Worm (Caenorhabditis elegans) whole organism, midembryonic: ENCODE measurements around the gene npr-43.

ENCODE experiments used
- cog-1 ChIP-seq: sonication (generic microtip); optimal IDR thresholded peaks from 2 replicates; lab custom pipeline; 2016; ENCODE audit warnings: missing genetic modification characterization, missing compliant biosample characterization
- ztf-23 ChIP-seq: fragments of 200-800 bp; sonication (Bioruptor generic); IDR thresholded peaks from 2 replicates; pipeline ENCODE4 v1.3.6; 2022; ENCODE audit warnings: missing genetic modification reagents, missing genetic modification characterization, missing compliant biosample characterization

- no peak for TF ChIP-seq ztf-23 (GFP tag; lab: Robert Waterston, UW)
- TF ChIP-seq cog-1 (tag; lab: Kevin White, UChicago), result no peak
Measured at ce11 chrV:14421325-14421724, 42.4 kb upstream of the npr-43 start, which contains the start of gene dhs-22.
